Worm (Caenorhabditis elegans) whole organism, young adult: Measurements from ENCODE around the gene mlt-9.

Experiments
- B0336.3 ChIP-seq: fragments of 200-800 bp; sonication (Bioruptor generic); IDR thresholded peaks from 2 replicates; pipeline ENCODE4 v1.3.6; 2022; ENCODE audit warnings: missing genetic modification characterization, missing compliant biosample characterization
- F52B5.7 ChIP-seq: sonication (generic microtip); optimal IDR thresholded peaks from 2 replicates; lab custom pipeline; 2016; ENCODE audit warnings: mild to moderate bottlenecking, missing genetic modification characterization, missing compliant biosample characterization
- K11D2.4 ChIP-seq: fragments of 200-800 bp; sonication (Bioruptor generic); IDR thresholded peaks from 2 replicates; pipeline ENCODE4 v1.3.6; 2022; ENCODE audit warnings: missing genetic modification reagents, missing genetic modification characterization, missing compliant biosample characterization
- ama-1 ChIP-seq, 3 experiments: fragments of 150-350 bp in 1 of 3; sonication (generic microtip) in 2 of 3; optimal IDR thresholded peaks; 2 replicates each; lab custom pipeline; 2014 to 2018; ENCODE audit warnings: missing biosample characterization in 2 of 3, missing genetic modification characterization in 2 of 3, missing genetic modification reagents in 2 of 3
- attf-5 ChIP-seq: fragments of 200-800 bp; sonication (Bioruptor generic); optimal IDR thresholded peaks from 2 replicates; lab custom pipeline; 2018; ENCODE audit warnings: mild to moderate bottlenecking, missing genetic modification characterization, missing compliant biosample characterization
- dpff-1 ChIP-seq: sonication (generic microtip); optimal IDR thresholded peaks from 2 replicates; lab custom pipeline; 2017; ENCODE audit warnings: mild to moderate bottlenecking, missing genetic modification characterization, missing compliant biosample characterization
- efl-1 ChIP-seq: fragments of 150-350 bp; optimal IDR thresholded peaks from 2 replicates; lab custom pipeline; 2014; ENCODE audit warnings: missing biosample characterization, missing genetic modification reagents, missing genetic modification characterization
- hmg-20 ChIP-seq: fragments of 200-800 bp; sonication (Bioruptor generic); IDR thresholded peaks from 2 replicates; pipeline ENCODE4 v1.3.6; 2022; ENCODE audit warnings: missing genetic modification reagents, missing genetic modification characterization, missing compliant biosample characterization
- snpc-4 ChIP-seq, 5 experiments: fragments of 150-350 bp in 1 of 5; sonication (generic microtip) in 4 of 5; optimal IDR thresholded peaks; 2 replicates each; lab custom pipeline; 2014 to 2018; ENCODE audit warnings: missing genetic modification characterization in 5 of 5, missing biosample characterization in 3 of 5, antibody characterized with exemption in 2 of 5, mild to moderate bottlenecking in 2 of 5, missing compliant biosample characterization in 2 of 5, missing genotype in 2 of 5, moderate library complexity in 2 of 5, missing genetic modification reagents in 1 of 5
- unc-62 ChIP-seq: fragments of 150-350 bp; optimal IDR thresholded peaks from 2 replicates; lab custom pipeline; 2014; ENCODE audit warnings: missing biosample characterization, missing genetic modification reagents, missing genetic modification characterization

ce11 chrX:15053223-15053933, 54.2 kb downstream of the mlt-9 start, which contains the start of gene H03G16.1:
- TF ChIP-seq K11D2.4 (GFP tag; lab: Robert Waterston, UW) (no peak), F52B5.7 (tag; lab: Kevin White, UChicago) (no peak), B0336.3 (GFP tag; lab: Robert Waterston, UW) (no peak), hmg-20 (GFP tag; lab: Robert Waterston, UW) (no peak), unc-62 (GFP tag; lab: Kevin White, UChicago) (no peak), attf-5 (GFP tag; lab: Kevin White, UChicago) (no peak), efl-1 (GFP tag; lab: Kevin White, UChicago) (no peak), snpc-4 (GFP tag; optimal IDR thresholded peaks at IDR 0.05; lab: Kevin White, UChicago) (no peak), snpc-4 (tag; optimal IDR thresholded peaks at IDR 0.05; lab: Kevin White, UChicago) (no peak), dpff-1 (tag; lab: Kevin White, UChicago) (no peak), ama-1 (optimal IDR thresholded peaks at IDR 0.05; lab: Kevin White, UChicago) (no peak), ama-1 (GFP tag; optimal IDR thresholded peaks at IDR 0.05; lab: Kevin White, UChicago) (no peak)
